Fruit fly (Drosophila melanogaster) whole organism: ENCODE measurements around the gene CG16865.

Source experiments
- pan ChIP-seq: fragments of >200 bp; optimal IDR thresholded peaks from 2 replicates; lab custom pipeline; 2017
- psq ChIP-seq: fragments of >200 bp; optimal IDR thresholded peaks from 2 replicates; lab custom pipeline; 2017

- TF ChIP-seq pan (lab: Kevin White, UChicago), result no peak
- no peak for TF ChIP-seq psq (lab: Kevin White, UChicago)
Measured at dm6 chr2L:13837579-13837978, 26.3 kb downstream of the CG16865 start.
